Worm (Caenorhabditis elegans) whole organism, L4/young adult: ENCODE results near the gene perm-3.

Experiments used
- W03F9.2 ChIP-seq: fragments of 150-350 bp; optimal IDR thresholded peaks from 2 replicates; lab custom pipeline; 2014; ENCODE audit warnings: missing biosample characterization, missing genetic modification characterization
- dao-5 ChIP-seq: sonication (generic microtip); optimal IDR thresholded peaks from 2 replicates; lab custom pipeline; 2016; ENCODE audit warnings: missing genotype, missing genetic modification characterization, moderate library complexity, missing compliant biosample characterization
- him-1 ChIP-seq: sonication (generic microtip); optimal IDR thresholded peaks from 2 replicates; lab custom pipeline; 2016; ENCODE audit warnings: missing genotype, missing genetic modification reagents, missing genetic modification characterization, missing compliant biosample characterization

perm-3 gene

DNA sequence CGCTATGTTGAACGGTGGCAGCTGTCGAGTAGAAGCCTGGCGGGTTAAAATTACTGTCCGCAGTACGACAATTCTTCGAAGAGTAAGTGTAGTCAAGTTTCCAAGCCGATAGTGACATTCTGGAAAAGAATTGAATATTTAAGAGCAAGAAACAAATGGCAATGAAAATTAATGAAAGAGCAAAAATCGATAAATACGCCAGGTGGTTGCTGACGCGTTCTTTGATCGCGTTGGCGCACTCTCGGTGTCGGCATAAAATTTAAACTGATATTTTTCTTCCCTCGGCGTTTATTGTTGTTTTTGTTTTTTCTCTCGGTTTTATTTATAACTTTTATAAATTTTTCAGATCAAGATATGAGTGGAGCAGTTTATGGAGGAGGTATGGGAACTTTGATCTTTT is at the start of gene perm-3, which contains the start of gene swsn-6:
Gene perm-3 (minus strand): TSS at position 118 of the 400 bp plus-strand sequence.
Gene swsn-6 (plus strand): TSS at position 347 of the 400 bp plus-strand sequence.
- TF ChIP-seq him-1, result no peak
- peak; percentile 79 for TF ChIP-seq W03F9.2 (tag; lab: Kevin White, UChicago)

DNA sequence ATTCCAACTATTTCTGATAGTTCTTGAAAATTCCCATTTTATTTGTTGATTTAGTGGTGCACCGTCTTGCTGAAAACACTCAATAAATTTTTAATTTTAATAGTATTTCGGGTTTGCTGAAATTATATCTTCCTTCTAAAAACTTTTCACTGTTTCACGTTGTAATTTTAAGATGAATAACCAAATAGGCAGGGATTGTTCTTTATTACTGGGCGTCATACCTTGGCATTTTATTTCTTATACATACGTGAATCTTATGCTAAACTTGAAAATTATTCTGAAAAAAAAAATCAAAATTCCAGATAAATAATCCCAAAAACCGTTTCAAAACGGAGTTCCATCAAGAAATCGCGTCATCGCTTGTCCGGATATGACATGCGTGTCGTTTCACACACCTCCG is 44.1 kb upstream of the perm-3 start, which contains the start of gene mgl-3:
Gene mgl-3 (plus strand): TSS at position 301 of the 400 bp plus-strand sequence.
- TF ChIP-seq W03F9.2 (tag; lab: Kevin White, UChicago) (no peak), him-1 (no peak), dao-5 (tag; lab: Kevin White, UChicago) (no peak)

DNA sequence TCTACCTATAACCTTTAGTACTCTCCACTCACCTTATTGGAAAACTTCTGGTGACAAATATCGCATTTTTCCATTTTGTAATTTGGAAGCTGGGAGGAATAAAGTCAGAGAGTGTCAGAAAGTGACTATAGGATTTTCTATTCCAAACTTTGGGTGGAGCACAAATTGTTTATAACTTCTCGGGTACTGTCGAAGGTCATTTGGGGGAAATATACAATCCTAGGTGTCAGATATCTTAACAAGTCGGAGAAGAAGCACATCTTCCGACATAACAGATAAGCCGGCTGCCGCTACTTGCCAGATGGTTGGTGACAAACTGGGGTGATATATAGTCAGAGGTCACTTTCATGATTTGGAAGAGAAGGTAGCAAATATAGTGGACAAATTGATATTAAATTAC is 24.5 kb upstream of the perm-3 start, which contains the start of gene ehn-3:
Gene ehn-3 (minus strand): TSS at position 101 of the 400 bp plus-strand sequence.
- TF ChIP-seq him-1 (no peak), W03F9.2 (tag; lab: Kevin White, UChicago) (no peak), dao-5 (tag; lab: Kevin White, UChicago) (no peak)

DNA sequence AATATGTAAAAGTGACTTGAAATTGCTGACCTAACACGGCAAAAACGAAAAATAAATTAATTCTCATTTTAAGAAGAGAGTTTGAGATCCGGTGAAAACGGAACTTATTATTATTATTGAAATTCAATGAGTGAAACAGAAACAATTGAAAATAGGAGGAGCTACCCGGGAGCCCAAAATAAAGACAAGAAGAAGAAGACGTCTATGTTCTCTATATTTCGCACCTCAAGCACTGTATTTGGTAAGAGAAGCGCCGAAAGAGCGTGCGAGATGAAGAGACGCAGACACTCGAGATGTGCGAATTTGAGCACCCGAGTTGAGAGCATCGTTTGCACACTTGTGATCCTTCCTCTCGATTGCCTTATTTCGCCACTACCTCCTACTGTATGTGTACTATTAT is 21.1 kb upstream of the perm-3 start, which contains the start of gene spp-7:
Gene spp-7 (minus strand): TSS at position 101 of the 400 bp plus-strand sequence.
- no peak for TF ChIP-seq him-1

DNA sequence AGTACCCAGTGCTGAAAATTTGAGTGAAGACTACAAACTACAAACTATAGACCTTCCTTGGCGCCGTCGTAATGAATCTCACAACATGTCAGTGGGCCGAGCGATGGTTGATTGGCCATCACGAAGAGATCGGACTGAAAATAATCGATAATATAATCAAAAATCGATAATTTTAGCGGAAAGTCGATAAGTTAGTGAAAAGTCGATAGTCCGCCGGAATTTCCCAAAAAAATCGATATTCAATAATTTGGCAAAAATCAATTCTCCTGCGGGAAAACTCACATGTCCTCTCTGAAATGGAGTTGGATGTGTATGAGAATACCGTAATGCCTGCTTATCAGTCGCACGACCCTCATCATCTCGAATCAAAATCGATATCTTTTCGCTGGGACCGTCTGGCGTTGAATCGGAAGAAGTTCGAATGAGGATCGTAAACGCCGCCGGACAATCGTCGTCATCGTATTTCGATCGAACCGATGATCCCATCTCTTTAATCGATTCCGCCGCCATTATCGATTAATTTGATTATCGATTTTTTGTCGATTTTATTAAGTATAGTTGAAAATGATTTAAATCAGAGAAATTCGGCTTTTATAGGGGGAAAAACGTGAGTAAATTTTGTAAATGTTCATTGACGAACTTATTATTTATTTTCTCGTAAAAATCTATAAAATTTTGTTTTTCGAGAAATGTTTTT is 17.2 kb upstream of the perm-3 start, which contains the start of gene ZK616.8:
Gene ZK616.8 (minus strand): TSS at position 553 of the 697 bp plus-strand sequence.
- TF ChIP-seq W03F9.2 (tag; lab: Kevin White, UChicago) (no peak), him-1 (no peak)

DNA sequence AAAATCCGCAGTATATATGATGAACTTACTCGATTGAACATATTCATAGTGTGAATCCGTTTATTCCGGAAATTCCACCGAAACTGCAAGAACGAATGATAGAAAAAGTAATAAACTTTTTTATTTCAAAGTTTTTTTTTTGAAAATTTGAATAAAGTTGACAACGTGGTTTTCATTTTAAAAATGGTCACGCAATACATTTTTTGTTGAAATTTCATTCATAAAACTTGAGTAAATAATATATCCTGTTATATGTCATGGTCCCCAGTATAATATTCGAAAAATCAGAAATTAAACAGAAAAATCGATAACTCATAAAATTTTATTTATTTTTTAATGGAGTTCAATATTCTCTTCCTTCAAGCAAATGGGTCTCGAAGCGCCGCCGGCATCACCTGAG is 16.5 kb upstream of the perm-3 start, which contains the start of gene ZK616.65:
Gene ZK616.65 (minus strand): TSS at position 101 of the 400 bp plus-strand sequence.
- TF ChIP-seq dao-5 (tag; lab: Kevin White, UChicago), result no peak
- no peak for TF ChIP-seq W03F9.2 (tag; lab: Kevin White, UChicago)
- no peak for TF ChIP-seq him-1

DNA sequence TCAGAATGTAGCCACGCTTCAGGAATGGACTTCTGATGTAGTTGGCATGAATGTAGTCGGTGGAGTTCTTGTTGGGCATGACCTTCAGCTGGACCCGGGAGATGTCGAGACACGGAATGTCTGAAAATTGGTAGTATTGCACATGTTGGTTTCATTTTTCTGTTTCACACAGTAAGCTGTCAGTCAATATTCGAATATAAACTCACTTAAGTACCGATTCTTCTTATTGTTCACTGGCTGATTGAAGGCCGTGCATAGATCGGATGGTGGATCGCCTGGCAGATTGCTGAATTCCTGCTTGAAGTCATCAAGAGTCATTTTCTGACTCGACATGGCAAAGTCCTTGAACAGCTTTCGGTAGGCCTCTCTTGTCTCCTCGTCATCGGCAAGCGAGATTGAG is 14.5 kb upstream of the perm-3 start:
- TF ChIP-seq dao-5 (tag; lab: Kevin White, UChicago) (no peak), him-1 (no peak), W03F9.2 (tag; lab: Kevin White, UChicago) (no peak)

DNA sequence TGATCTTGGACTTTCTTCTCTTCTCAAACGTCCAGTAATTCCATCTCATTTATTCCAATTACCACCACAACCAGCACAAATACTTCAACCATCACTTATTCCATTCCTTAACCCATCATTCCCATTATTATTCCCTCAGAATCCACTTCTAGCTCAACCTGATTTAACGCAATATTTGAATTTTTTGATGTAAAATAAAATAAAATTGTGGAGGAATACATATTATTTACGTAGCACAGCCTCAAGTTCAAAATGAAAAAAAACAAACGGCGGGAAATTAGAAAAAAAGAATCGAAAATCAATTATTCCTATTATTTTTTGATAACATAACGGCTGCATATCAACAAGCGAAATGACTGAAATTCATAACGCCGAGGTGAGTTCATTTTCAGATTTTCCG is 10.7 kb upstream of the perm-3 start, which contains the start of gene ZK616.61:
Gene ZK616.61 (plus strand): TSS at position 301 of the 400 bp plus-strand sequence.
- TF ChIP-seq him-1 (no peak), dao-5 (tag; lab: Kevin White, UChicago) (no peak), W03F9.2 (tag; lab: Kevin White, UChicago) (no peak)

DNA sequence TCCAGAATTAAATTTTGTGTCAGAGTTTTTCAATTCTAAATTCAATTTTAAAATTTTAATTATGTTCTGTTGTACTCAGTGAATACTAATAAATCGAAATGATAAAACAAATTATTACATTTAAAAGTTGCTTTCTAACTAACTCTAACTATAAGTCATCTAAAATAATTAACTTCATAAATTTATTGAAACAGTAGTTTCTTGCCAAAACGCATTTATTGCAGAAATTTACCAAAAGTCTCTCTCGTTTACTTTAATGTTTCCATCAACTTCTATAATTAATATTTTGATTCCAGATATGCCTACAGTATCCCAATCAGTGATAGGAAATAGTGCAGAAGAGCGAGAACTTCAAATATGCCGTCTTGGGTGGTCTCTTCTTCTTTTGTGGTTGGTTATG is 6.0 kb upstream of the perm-3 start, which contains the start of gene ZK616.1:
Gene ZK616.1 (plus strand): TSS at position 301 of the 400 bp plus-strand sequence.
- TF ChIP-seq W03F9.2 (tag; lab: Kevin White, UChicago), result no peak
- TF ChIP-seq him-1, result no peak
- no peak for TF ChIP-seq dao-5 (tag; lab: Kevin White, UChicago)

DNA sequence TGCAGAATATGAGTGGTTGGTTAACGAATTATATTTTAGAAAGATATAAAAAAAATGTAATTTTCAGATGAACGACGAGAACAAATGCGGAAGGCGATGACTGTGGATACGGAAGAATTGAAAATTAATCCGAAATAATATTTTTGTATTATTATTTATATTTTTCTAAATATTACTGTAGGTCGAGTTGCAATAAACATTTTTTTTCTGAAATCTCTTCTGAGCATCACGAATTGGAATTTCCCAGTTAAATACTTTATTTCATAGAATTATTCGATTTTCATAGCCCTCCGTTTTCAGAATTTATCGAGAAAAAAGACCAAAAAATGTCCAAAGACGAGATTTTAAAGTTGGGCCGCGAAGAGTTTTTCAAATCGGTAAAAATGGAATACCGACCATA is 2.9 kb upstream of the perm-3 start, which contains the start of gene ZK616.2:
Gene ZK616.2 (plus strand): TSS at position 301 of the 400 bp plus-strand sequence.
- TF ChIP-seq dao-5 (tag; lab: Kevin White, UChicago), result no peak
- no peak for TF ChIP-seq W03F9.2 (tag; lab: Kevin White, UChicago)
- TF ChIP-seq him-1, result no peak

DNA sequence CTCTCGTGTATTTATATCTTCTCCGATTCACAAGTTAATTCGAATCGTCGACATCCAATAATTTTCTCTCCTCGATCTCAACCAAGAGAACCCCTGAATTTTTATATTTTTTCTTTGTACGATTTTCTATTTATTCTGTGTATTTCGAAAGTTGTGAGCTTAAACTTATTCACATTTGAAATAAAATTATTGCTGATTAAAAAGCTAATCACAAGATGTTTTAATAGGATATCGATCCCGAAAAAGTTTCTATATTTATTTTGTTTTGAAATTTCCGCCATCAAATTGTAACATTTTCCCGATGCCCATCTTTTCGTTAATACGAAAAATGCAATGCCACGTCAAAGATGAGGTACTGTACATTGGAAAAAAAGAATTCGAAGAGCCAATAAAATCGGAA is 2.2 kb upstream of the perm-3 start, which contains the start of gene ZK616.3:
Gene ZK616.3 (plus strand): TSS at position 301 of the 400 bp plus-strand sequence.
- TF ChIP-seq dao-5 (tag; lab: Kevin White, UChicago) (no peak), him-1 (no peak), W03F9.2 (tag; lab: Kevin White, UChicago) (no peak)

DNA sequence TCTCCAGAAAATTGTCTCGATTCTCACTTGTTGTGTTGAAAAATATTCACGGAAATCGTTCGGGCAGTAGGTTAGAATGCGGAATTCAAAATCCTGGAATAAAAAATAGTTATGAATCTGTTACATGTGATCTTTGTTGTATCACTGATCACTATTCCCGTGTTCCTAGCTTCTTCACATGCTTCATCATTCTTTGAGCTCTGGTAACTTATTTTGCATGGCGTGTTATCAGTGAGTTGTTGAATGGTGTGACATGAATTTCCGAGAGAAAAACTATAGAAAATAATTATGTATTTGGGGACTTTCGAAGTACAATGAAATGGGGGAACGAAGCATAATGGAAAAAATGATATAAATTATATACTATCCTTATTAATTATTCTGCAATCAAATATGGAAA is 1.0 kb downstream of the perm-3 start:
- TF ChIP-seq W03F9.2 (tag; lab: Kevin White, UChicago), result no peak
- no peak for TF ChIP-seq him-1
- TF ChIP-seq dao-5 (tag; lab: Kevin White, UChicago), result no peak

DNA sequence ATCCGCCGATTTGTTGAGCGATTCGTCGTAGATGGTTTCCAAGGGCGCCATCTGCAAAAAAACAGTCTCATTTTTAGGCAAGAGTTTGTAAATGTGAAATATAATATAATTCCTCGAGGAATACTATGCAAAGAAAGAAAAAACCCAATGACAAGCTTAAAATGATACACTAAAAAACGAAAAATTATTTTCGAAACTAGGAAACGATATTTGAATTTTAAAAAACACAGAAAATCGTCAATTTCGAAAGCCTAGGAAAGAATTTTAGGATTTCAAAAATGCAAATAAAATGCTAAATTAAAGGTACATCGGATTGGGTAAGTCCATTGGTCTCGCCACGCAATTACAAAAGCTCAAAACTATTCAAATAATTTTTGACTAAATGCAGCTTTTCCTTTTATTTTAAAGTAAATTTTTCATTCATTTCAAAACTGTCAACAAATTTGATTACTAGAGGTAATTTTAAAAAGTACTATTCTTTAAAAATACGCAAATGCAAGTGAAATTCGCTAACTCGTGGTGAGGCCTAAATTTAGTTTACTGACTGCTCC is 3.0 kb downstream of the perm-3 start, which contains the start of the genes htp-1 and ZK616.5:
Gene htp-1 (minus strand): TSS at position 51 of the 551 bp plus-strand sequence.
Gene ZK616.5 (plus strand): TSS at position 423 of the 551 bp plus-strand sequence.
- no peak for TF ChIP-seq him-1
- TF ChIP-seq W03F9.2 (tag; lab: Kevin White, UChicago), result no peak
- no peak for TF ChIP-seq dao-5 (tag; lab: Kevin White, UChicago)

DNA sequence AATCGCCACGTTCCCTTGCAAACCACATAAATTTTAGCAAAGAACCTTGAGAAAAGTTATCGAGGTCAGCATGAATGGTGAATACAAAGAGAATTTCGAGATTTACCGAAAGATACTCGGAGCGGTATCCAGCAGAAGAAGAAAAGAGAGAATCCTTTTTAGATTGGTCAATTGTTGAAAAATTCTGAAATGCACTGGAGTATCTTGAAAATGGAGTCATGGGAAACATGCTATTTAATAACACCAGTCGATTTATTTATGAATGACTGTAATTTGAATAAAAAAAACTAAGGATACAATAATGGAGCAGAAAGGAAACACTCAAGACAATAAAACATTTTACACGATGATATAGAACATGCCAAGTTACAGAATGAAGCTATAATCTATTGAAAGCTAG is 4.7 kb downstream of the perm-3 start:
- TF ChIP-seq W03F9.2 (tag; lab: Kevin White, UChicago) (no peak), him-1 (no peak), dao-5 (tag; lab: Kevin White, UChicago) (no peak)
